Worm (Caenorhabditis elegans) whole organism, L4/young adult: ENCODE data around the gene F28D1.6.

Experiments
- dao-5 ChIP-seq: sonication (generic microtip); optimal IDR thresholded peaks from 2 replicates; lab custom pipeline; 2016; ENCODE audit warnings: missing genotype, missing genetic modification characterization, moderate library complexity, missing compliant biosample characterization
- him-1 ChIP-seq: sonication (generic microtip); optimal IDR thresholded peaks from 2 replicates; lab custom pipeline; 2016; ENCODE audit warnings: missing genotype, missing genetic modification reagents, missing genetic modification characterization, missing compliant biosample characterization

DNA sequence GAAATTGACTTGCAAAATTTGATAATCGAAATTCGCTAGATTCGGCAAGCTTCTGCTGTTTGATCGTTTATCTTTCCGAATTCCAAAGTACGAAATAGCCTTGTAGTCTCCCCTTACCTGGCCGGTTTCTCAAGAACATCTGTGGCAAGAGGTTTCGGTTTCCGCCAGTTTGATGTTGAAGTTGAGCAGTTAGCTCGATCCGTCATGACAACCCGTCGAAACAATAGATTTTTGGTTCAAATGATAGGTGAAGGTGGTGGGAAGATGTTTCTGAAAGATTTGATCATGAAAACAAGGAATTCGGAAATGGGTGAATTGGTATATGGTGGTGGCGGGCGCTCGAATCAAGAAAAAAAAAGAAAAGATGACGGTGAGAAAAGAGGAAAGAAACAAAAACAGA lies 13.5 kb upstream of the F28D1.6 start, which contains the start of gene acs-20:
- TF ChIP-seq dao-5 (tag; lab: Kevin White, UChicago), result no peak
- no peak for TF ChIP-seq him-1 (tag; lab: Kevin White, UChicago)
